Worm (Caenorhabditis elegans) whole organism, L1 larva: ENCODE measurements around the gene nlp-24.

Experiments
- C04F5.9 ChIP-seq: sonication (generic microtip); optimal IDR thresholded peaks from 2 replicates; lab custom pipeline; 2016; ENCODE audit warnings: missing genetic modification characterization, missing compliant biosample characterization
- C16A3.4 ChIP-seq: fragments of 150-350 bp; optimal IDR thresholded peaks from 2 replicates; lab custom pipeline; 2014; ENCODE audit warnings: missing biosample characterization, missing genetic modification characterization
- C34B4.2 ChIP-seq: sonication (generic microtip); optimal IDR thresholded peaks from 2 replicates; lab custom pipeline; 2017; ENCODE audit warnings: mild to moderate bottlenecking, missing genetic modification characterization, missing compliant biosample characterization
- F16B12.6 ChIP-seq: fragments of 150-350 bp; optimal IDR thresholded peaks from 2 replicates; lab custom pipeline; 2014; ENCODE audit warnings: missing biosample characterization, missing genetic modification characterization
- Y116A8C.19 ChIP-seq: sonication (generic microtip); optimal IDR thresholded peaks from 2 replicates; lab custom pipeline; 2016; ENCODE audit warnings: missing compliant biosample characterization, missing genetic modification characterization, borderline replicate concordance
- aly-2 ChIP-seq: fragments of 150-350 bp; optimal IDR thresholded peaks from 2 replicates; lab custom pipeline; 2014; ENCODE audit warnings: missing biosample characterization, missing genetic modification characterization
- blmp-1 ChIP-seq: fragments of 150-350 bp; optimal IDR thresholded peaks from 2 replicates; lab custom pipeline; 2014; ENCODE audit warnings: missing biosample characterization, missing genetic modification characterization
- ceh-63 ChIP-seq: fragments of 200-800 bp; sonication (Bioruptor generic); optimal IDR thresholded peaks from 2 replicates; lab custom pipeline; 2018; ENCODE audit warnings: mild to moderate bottlenecking, missing genetic modification characterization, missing compliant biosample characterization
- ceh-8 ChIP-seq: fragments of 200-800 bp; sonication (Bioruptor generic); optimal IDR thresholded peaks from 2 replicates; lab custom pipeline; 2018; ENCODE audit warnings: mild to moderate bottlenecking, missing genetic modification characterization, moderate library complexity, missing compliant biosample characterization
- ceh-88 ChIP-seq: fragments of 200-800 bp; sonication (Bioruptor generic); IDR thresholded peaks from 2 replicates; pipeline ENCODE4 v1.3.6; 2022; ENCODE audit warnings: missing genetic modification characterization, missing compliant biosample characterization
- ceh-90 ChIP-seq: sonication (generic microtip); optimal IDR thresholded peaks from 2 replicates; lab custom pipeline; 2016; ENCODE audit warnings: missing genetic modification characterization, missing compliant biosample characterization
- dsc-1 ChIP-seq: sonication (generic microtip); optimal IDR thresholded peaks from 2 replicates; lab custom pipeline; 2016; ENCODE audit warnings: mild to moderate bottlenecking, missing genetic modification characterization, missing compliant biosample characterization
- efl-1 ChIP-seq, 4 experiments: fragments of 150-350 bp; optimal IDR thresholded peaks in 3 of 4; peaks in 1 of 4; 1 replicate in 1 of 4; 2 replicates in 3 of 4; lab custom pipeline; 2014; ENCODE audit warnings: missing biosample characterization in 2 of 4, missing genetic modification characterization in 2 of 4, missing genetic modification reagents in 2 of 4
- efl-3 ChIP-seq: fragments of 200-800 bp; sonication (Bioruptor generic); optimal IDR thresholded peaks from 2 replicates; lab custom pipeline; 2018; ENCODE audit warnings: mild to moderate bottlenecking, missing genetic modification characterization, missing compliant biosample characterization
- elt-2 ChIP-seq: sonication (generic microtip); optimal IDR thresholded peaks from 2 replicates; lab custom pipeline; 2016; ENCODE audit warnings: missing genetic modification characterization, mild to moderate bottlenecking, inconsistent platforms, missing compliant biosample characterization, missing genetic modification reagents
- elt-3 ChIP-seq, 6 experiments: fragments of 150-350 bp in 1 of 6; sonication (generic microtip); optimal IDR thresholded peaks; 2 replicates each; lab custom pipeline; 2017 to 2018; ENCODE audit warnings: missing biosample characterization in 6 of 6, missing genetic modification characterization in 6 of 6, inconsistent platforms in 1 of 6
- fkh-10 ChIP-seq: sonication (generic microtip); optimal IDR thresholded peaks from 2 replicates; lab custom pipeline; 2017; ENCODE audit warnings: missing biosample characterization, missing genetic modification reagents, missing genetic modification characterization
- fos-1 ChIP-seq: fragments of 150-350 bp; optimal IDR thresholded peaks from 2 replicates; lab custom pipeline; 2014; ENCODE audit warnings: missing biosample characterization, missing genetic modification characterization
- grh-1 ChIP-seq: fragments of 200-800 bp; sonication (Bioruptor generic); IDR thresholded peaks from 2 replicates; pipeline ENCODE4 v1.3.6; 2022; ENCODE audit warnings: missing genetic modification reagents, missing genetic modification characterization, missing compliant biosample characterization
- hlh-17 ChIP-seq: fragments of 200-800 bp; sonication (Bioruptor generic); optimal IDR thresholded peaks from 2 replicates; lab custom pipeline; 2018; ENCODE audit warnings: missing genetic modification characterization, mild to moderate bottlenecking, missing compliant biosample characterization, moderate library complexity, borderline replicate concordance
- hpl-2 ChIP-seq: fragments of 150-350 bp; optimal IDR thresholded peaks from 2 replicates; lab custom pipeline; 2014; ENCODE audit warnings: missing biosample characterization, missing genetic modification reagents, missing genetic modification characterization
- irx-1 ChIP-seq: sonication (generic microtip); optimal IDR thresholded peaks from 2 replicates; lab custom pipeline; 2016; ENCODE audit warnings: missing genetic modification characterization, missing compliant biosample characterization
- lin-14 ChIP-seq: fragments of 200-800 bp; sonication (Bioruptor generic); optimal IDR thresholded peaks from 2 replicates; lab custom pipeline; 2018; ENCODE audit warnings: mild to moderate bottlenecking, missing genetic modification characterization, moderate library complexity, missing compliant biosample characterization
- lin-35 ChIP-seq, 2 experiments: fragments of 150-350 bp; optimal IDR thresholded peaks; 2 replicates each; lab custom pipeline; 2014; ENCODE audit warnings: missing biosample characterization in 2 of 2, missing genetic modification characterization in 2 of 2, missing genetic modification reagents in 2 of 2
- lsy-2 ChIP-seq, 2 experiments: fragments of 150-350 bp; optimal IDR thresholded peaks; 2 replicates each; lab custom pipeline; 2014; ENCODE audit warnings: missing biosample characterization in 2 of 2, missing genetic modification characterization in 2 of 2
- mef-2 ChIP-seq: fragments of 150-350 bp; optimal IDR thresholded peaks from 2 replicates; lab custom pipeline; 2014; ENCODE audit warnings: missing biosample characterization, missing genetic modification characterization
- mep-1 ChIP-seq: fragments of 150-350 bp; optimal IDR thresholded peaks from 2 replicates; lab custom pipeline; 2014; ENCODE audit warnings: missing biosample characterization, missing genetic modification characterization
- nhr-11 ChIP-seq: fragments of 150-350 bp; optimal IDR thresholded peaks from 2 replicates; lab custom pipeline; 2014; ENCODE audit warnings: missing biosample characterization, missing genetic modification characterization
- nhr-20 ChIP-seq: sonication (generic microtip); optimal IDR thresholded peaks from 2 replicates; lab custom pipeline; 2016; ENCODE audit warnings: mild to moderate bottlenecking, missing genetic modification characterization, missing compliant biosample characterization
- nhr-71 ChIP-seq: sonication (generic microtip); optimal IDR thresholded peaks from 2 replicates; lab custom pipeline; 2016; ENCODE audit warnings: mild to moderate bottlenecking, missing genetic modification characterization, moderate library complexity, missing compliant biosample characterization
- nhr-77 ChIP-seq: fragments of 150-350 bp; optimal IDR thresholded peaks from 2 replicates; lab custom pipeline; 2014; ENCODE audit warnings: missing biosample characterization, missing genetic modification characterization
- nhr-85 ChIP-seq: sonication (generic microtip); peaks from one replicate; lab custom pipeline; 2016; ENCODE audit warnings: missing genetic modification characterization, inconsistent platforms, missing compliant biosample characterization
- nhr-90 ChIP-seq: sonication (generic microtip); optimal IDR thresholded peaks from 2 replicates; lab custom pipeline; 2016; ENCODE audit warnings: mild to moderate bottlenecking, missing genetic modification characterization, missing compliant biosample characterization; ENCODE audit not compliant: poor library complexity
- skn-1 ChIP-seq: fragments of 150-350 bp; optimal IDR thresholded peaks from 2 replicates; lab custom pipeline; 2014; ENCODE audit warnings: missing biosample characterization, missing genetic modification characterization
- sox-4 ChIP-seq: sonication (generic microtip); optimal IDR thresholded peaks from 2 replicates; lab custom pipeline; 2016; ENCODE audit warnings: missing genetic modification characterization, missing compliant biosample characterization
- sup-37 ChIP-seq: fragments of 200-800 bp; sonication (Bioruptor generic); optimal IDR thresholded peaks from 2 replicates; lab custom pipeline; 2018; ENCODE audit warnings: mild to moderate bottlenecking, missing genetic modification characterization, missing compliant biosample characterization
- unc-130 ChIP-seq: fragments of 150-350 bp; optimal IDR thresholded peaks from 2 replicates; lab custom pipeline; 2017; ENCODE audit warnings: missing biosample characterization, missing genetic modification characterization, inconsistent platforms
- vab-15 ChIP-seq: sonication (generic microtip); optimal IDR thresholded peaks from 2 replicates; lab custom pipeline; 2017; ENCODE audit warnings: missing genotype, mild to moderate bottlenecking, missing genetic modification characterization, missing compliant biosample characterization
- zag-1 ChIP-seq: fragments of 150-350 bp; optimal IDR thresholded peaks from 2 replicates; lab custom pipeline; 2014; ENCODE audit warnings: missing biosample characterization, missing genetic modification characterization
- ztf-11 ChIP-seq, 2 experiments: sonication (generic microtip); optimal IDR thresholded peaks; 2 replicates each; lab custom pipeline; 2016 to 2017; ENCODE audit warnings: missing genetic modification characterization in 2 of 2, missing biosample characterization in 1 of 2, missing compliant biosample characterization in 1 of 2

nlp-24 gene

DNA sequence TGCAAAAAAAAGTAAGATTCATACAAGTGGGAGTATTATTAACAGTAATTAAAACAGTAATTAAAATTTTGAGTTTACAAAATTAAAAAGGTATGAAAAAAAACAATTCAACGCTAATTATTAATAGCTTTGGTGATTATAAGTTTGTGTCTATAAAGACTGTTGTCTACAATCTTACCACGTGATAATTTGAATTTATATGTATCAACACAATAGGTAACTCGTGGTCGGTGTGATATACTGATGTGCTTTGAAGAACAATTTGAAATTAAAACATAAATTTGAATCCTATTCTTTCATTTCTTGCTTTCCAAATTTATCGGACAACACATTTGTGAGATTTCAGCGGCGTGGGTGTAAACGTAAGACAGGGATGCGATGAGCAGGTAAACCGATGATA, 11.7 kb downstream of the nlp-24 start:
- TF ChIP-seq lin-35 (GFP tag; optimal IDR thresholded peaks at IDR 0.05; lab: Kevin White, UChicago) (peak in 1 of 2 experiments; percentile 12), irx-1 (no peak)

DNA sequence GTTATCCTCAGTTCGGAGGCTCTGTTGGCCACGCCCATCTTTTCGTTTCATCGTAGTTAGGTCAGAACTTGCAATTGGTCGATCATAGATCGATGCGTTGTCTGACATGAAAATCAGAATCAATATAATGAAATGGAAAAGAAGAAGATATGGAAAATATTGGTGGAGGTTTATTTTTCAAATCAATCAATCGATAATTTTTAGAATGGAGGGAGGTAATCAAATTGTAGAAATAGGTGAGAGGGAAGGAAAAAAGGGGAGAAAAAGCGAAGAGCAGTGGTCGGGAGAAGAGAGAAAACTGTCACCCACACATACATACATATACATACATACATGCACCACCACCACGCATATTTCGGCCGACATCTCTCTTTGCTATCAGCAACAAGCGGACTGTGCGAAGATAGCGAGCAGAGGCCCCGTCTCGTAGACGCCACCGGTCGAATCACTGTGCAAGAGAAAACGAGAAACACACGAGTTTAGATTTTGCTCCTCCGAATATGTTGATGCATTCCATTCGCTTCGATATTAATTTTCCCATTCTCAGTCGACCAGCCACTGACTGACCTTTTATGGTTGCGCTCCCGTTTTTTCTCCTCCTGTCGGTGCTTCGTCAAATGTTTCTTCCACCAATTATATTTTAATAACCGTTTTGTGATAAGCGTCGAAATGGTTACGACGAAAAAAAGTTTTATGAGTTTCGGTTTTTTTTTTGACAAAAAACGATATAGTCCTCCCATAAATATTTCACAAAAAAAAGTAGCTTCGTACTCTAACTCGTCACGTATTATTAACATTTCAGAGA, 13.2 kb downstream of the nlp-24 start, which contains the start of gene F35B12.10:
TSS of gene F35B12.10 (minus strand) at position 51 of the 805 bp plus-strand sequence.
- TF ChIP-seq nhr-20 (tag; lab: Kevin White, UChicago) (no peak), ztf-11 (tag; optimal IDR thresholded peaks at IDR 0.05; lab: Kevin White, UChicago) (no peak), nhr-90 (tag; lab: Kevin White, UChicago) (peak; percentile 1), elt-2 (tag; lab: Kevin White, UChicago) (peak; percentile 69), grh-1 (GFP tag; lab: Robert Waterston, UW) (no peak), C16A3.4 (no peak), ceh-90 (tag; lab: Kevin White, UChicago) (no peak), lsy-2 (tag; optimal IDR thresholded peaks at IDR 0.05; lab: Kevin White, UChicago) (no peak), ceh-88 (GFP tag; lab: Robert Waterston, UW) (no peak), sup-37 (GFP tag; lab: Kevin White, UChicago) (no peak), nhr-77 (tag; lab: Kevin White, UChicago) (no peak), efl-1 (optimal IDR thresholded peaks at IDR 0.05; lab: Kevin White, UChicago) (no peak), efl-1 (GFP tag; optimal IDR thresholded peaks at IDR 0.05 in 1 of 2; lab: Kevin White, UChicago) (peak in 1 of 2 experiments; percentile 1), F16B12.6 (tag; lab: Kevin White, UChicago) (no peak), vab-15 (no peak), efl-3 (GFP tag; lab: Kevin White, UChicago) (no peak)
- TF ChIP-seq, all 84 proteins: peak for 3

DNA sequence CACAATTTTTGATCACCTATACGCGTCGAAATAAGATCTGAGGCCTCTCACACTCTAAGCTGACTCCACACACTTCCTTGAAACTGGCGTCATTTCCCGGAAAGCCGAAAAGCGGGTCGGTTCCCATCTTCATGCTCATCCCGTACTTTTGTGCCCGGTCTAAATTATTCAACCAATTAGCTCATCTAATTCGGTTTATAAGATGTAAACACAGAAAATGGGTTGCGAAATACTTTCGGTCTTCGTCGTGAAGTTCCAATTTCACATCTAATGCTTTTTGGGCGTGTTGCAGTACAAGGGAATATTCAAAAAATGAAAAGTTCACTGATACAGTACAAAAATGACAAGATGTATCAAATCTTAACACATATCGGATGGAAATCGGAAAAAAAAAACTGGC, 15.0 kb downstream of the nlp-24 start:
- TF ChIP-seq fos-1 (tag; lab: Kevin White, UChicago) (no peak), nhr-11 (tag; lab: Kevin White, UChicago) (no peak), sox-4 (tag; lab: Kevin White, UChicago) (no peak), elt-3 (tag; optimal IDR thresholded peaks at IDR 0.05; lab: Kevin White, UChicago) (no peak), nhr-90 (tag; lab: Kevin White, UChicago) (no peak), lin-14 (GFP tag; lab: Kevin White, UChicago) (peak; percentile 18), dsc-1 (peak; percentile 34)
- TF ChIP-seq, all 84 proteins: peak for 2

DNA sequence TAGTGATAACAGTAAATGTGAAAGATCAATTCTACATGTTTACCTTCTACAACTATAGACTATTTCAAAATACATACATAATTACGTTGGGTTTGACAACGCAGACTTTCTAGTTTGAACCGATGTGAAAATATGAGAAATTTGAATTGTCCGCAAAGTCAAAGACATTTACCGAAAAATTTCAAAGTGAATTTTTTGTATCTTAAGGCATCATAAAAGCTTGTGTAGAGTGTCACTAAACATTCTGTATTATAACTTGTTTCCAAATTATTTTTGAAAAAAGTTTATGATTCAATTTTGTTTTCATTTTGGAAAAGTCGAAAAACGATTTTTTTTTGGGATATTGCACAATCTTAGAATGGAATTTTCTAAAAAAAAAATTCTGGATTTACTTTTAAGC, 19.4 kb downstream of the nlp-24 start:
- TF ChIP-seq hlh-17 (GFP tag; lab: Kevin White, UChicago) = no peak

DNA sequence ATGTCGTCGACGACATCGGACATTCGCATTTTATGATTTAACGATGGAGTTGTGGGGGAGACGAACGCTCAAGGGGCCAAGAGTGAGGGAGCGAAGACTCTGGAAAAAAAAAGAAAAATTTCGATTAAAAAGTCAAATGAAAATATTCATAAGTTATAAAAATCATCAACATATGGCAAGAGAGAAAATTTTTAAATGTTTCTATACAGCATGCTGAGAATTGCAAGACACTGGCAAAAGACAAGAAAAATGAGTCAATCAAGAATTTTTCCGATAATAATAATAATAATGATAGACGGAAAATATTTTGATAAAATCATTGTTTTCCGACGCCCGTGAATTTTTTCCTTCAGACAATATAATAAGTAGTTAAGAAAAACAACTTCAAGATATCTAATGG, 21.0 kb downstream of the nlp-24 start, which contains the start of gene sipa-1:
TSS of gene sipa-1 (minus strand) at position 101 of the 400 bp plus-strand sequence.
- no peak for TF ChIP-seq C04F5.9
- no peak for TF ChIP-seq mep-1 (tag; lab: Kevin White, UChicago)
- no peak for TF ChIP-seq nhr-85
- TF ChIP-seq mef-2 (tag; lab: Kevin White, UChicago) = no peak
- TF ChIP-seq Y116A8C.19 = no peak
- TF ChIP-seq nhr-71 = no peak
- TF ChIP-seq zag-1 (tag; lab: Kevin White, UChicago) = no peak
- no peak for TF ChIP-seq ceh-63 (GFP tag; lab: Kevin White, UChicago)
- no peak for TF ChIP-seq hpl-2 (GFP tag; lab: Kevin White, UChicago)
- TF ChIP-seq skn-1 (tag; lab: Kevin White, UChicago) = no peak
- TF ChIP-seq aly-2 (tag; lab: Kevin White, UChicago) = no peak
- no peak for TF ChIP-seq lsy-2 (tag; optimal IDR thresholded peaks at IDR 0.05; lab: Kevin White, UChicago)
- TF ChIP-seq C34B4.2 = no peak
- TF ChIP-seq ztf-11 (tag; optimal IDR thresholded peaks at IDR 0.05; lab: Kevin White, UChicago) = no peak
- no peak for TF ChIP-seq ceh-8 (GFP tag; lab: Kevin White, UChicago)
- no peak for TF ChIP-seq elt-3 (tag; optimal IDR thresholded peaks at IDR 0.05; lab: Kevin White, UChicago)
- no peak for TF ChIP-seq fkh-10 (GFP tag; lab: Kevin White, UChicago)
- TF ChIP-seq blmp-1 = no peak
- no peak for TF ChIP-seq unc-130
- no peak for TF ChIP-seq efl-1 (optimal IDR thresholded peaks at IDR 0.05; lab: Kevin White, UChicago)
- no peak for TF ChIP-seq efl-1 (GFP tag; optimal IDR thresholded peaks at IDR 0.05 in 1 of 2; lab: Kevin White, UChicago)
